Worm (Caenorhabditis elegans) whole organism, early embryonic: ENCODE measurements around the gene T03D8.6.

Source experiments
- B0310.2 ChIP-seq: sonication (generic microtip); optimal IDR thresholded peaks from 2 replicates; lab custom pipeline; 2016; ENCODE audit warnings: mild to moderate bottlenecking, missing genetic modification characterization, missing compliant biosample characterization
- F13C5.2 ChIP-seq: sonication (generic microtip); optimal IDR thresholded peaks from 2 replicates; lab custom pipeline; 2017; ENCODE audit warnings: mild to moderate bottlenecking, missing genetic modification characterization, inconsistent platforms, missing compliant biosample characterization
- aly-1 ChIP-seq: sonication (generic microtip); optimal IDR thresholded peaks from 2 replicates; lab custom pipeline; 2016; ENCODE audit warnings: missing genetic modification characterization, missing compliant biosample characterization
- ama-1 ChIP-seq: fragments of 150-350 bp; optimal IDR thresholded peaks from 2 replicates; lab custom pipeline; 2014
- ceh-13 ChIP-seq: fragments of 200-800 bp; sonication (Bioruptor generic); optimal IDR thresholded peaks from 2 replicates; lab custom pipeline; 2018; ENCODE audit warnings: mild to moderate bottlenecking, missing genetic modification characterization, missing compliant biosample characterization
- ceh-36 ChIP-seq: sonication (generic microtip); optimal IDR thresholded peaks from 2 replicates; lab custom pipeline; 2016; ENCODE audit warnings: missing genetic modification characterization, inconsistent platforms, missing compliant biosample characterization
- ets-7 ChIP-seq: sonication (generic microtip); optimal IDR thresholded peaks from 2 replicates; lab custom pipeline; 2016; ENCODE audit warnings: missing genotype, missing genetic modification characterization, missing compliant biosample characterization
- flt-1 ChIP-seq: fragments of 200-800 bp; sonication (Bioruptor generic); IDR thresholded peaks from 2 replicates; pipeline ENCODE4 v1.3.6; 2022; ENCODE audit warnings: missing genetic modification characterization, missing compliant biosample characterization
- hmbx-1 ChIP-seq: sonication (generic microtip); optimal IDR thresholded peaks from 2 replicates; lab custom pipeline; 2016; ENCODE audit warnings: mild to moderate bottlenecking, missing genetic modification characterization, missing compliant biosample characterization
- hmg-4 ChIP-seq: fragments of 200-800 bp; sonication (Bioruptor generic); optimal IDR thresholded peaks from 2 replicates; lab custom pipeline; 2018; ENCODE audit warnings: mild to moderate bottlenecking, missing genetic modification characterization, missing compliant biosample characterization
- hnd-1 ChIP-seq: sonication (generic microtip); optimal IDR thresholded peaks from 2 replicates; lab custom pipeline; 2016; ENCODE audit warnings: missing genetic modification characterization, missing compliant biosample characterization
- pes-1 ChIP-seq: fragments of 200-800 bp; sonication (Bioruptor generic); IDR thresholded peaks from 2 replicates; pipeline ENCODE4 v1.3.6; 2022; ENCODE audit warnings: missing genetic modification reagents, missing genetic modification characterization, missing compliant biosample characterization
- scrt-1 ChIP-seq: fragments of 200-800 bp; sonication (Bioruptor generic); IDR thresholded peaks from 2 replicates; pipeline ENCODE4 v1.3.6; 2022; ENCODE audit warnings: missing genetic modification characterization, missing compliant biosample characterization
- sea-1 ChIP-seq: fragments of 200-800 bp; sonication (Bioruptor generic); conservative IDR thresholded peaks from 2 replicates; pipeline ENCODE4 v1.3.6; 2022; ENCODE audit warnings: missing genetic modification characterization, missing compliant biosample characterization
- tbx-11 ChIP-seq: fragments of 200-800 bp; sonication (Bioruptor generic); IDR thresholded peaks from 2 replicates; pipeline ENCODE4 v1.3.6; 2022; ENCODE audit warnings: missing genetic modification characterization, missing compliant biosample characterization
- tbx-37 ChIP-seq: fragments of 200-800 bp; sonication (Bioruptor generic); conservative IDR thresholded peaks from 2 replicates; pipeline ENCODE4 v1.3.6; 2022; ENCODE audit warnings: missing genetic modification reagents, missing genetic modification characterization, missing compliant biosample characterization
- tra-4 ChIP-seq: sonication (generic microtip); optimal IDR thresholded peaks from 2 replicates; lab custom pipeline; 2017; ENCODE audit warnings: missing genetic modification characterization, missing compliant biosample characterization

The T03D8.6 gene

ce11 chrV:20829511-20829910 is 9.4 kb upstream of the T03D8.6 start, which contains the start of gene num-1:
Gene num-1, plus strand, starts transcription at chrV:20829811.
- no peak for TF ChIP-seq flt-1 (GFP tag; lab: Robert Waterston, UW)
- TF ChIP-seq F13C5.2 (tag; lab: Kevin White, UChicago): no peak
- TF ChIP-seq scrt-1 (GFP tag; lab: Robert Waterston, UW): no peak
- TF ChIP-seq aly-1 (tag; lab: Kevin White, UChicago): no peak
- TF ChIP-seq tbx-37 (GFP tag; lab: Robert Waterston, UW): no peak
- no peak for TF ChIP-seq tra-4
- no peak for TF ChIP-seq B0310.2
- TF ChIP-seq ets-7 (tag; lab: Kevin White, UChicago): no peak
- no peak for TF ChIP-seq tbx-11 (GFP tag; lab: Robert Waterston, UW)
- TF ChIP-seq pes-1 (GFP tag; lab: Robert Waterston, UW): no peak
- no peak for TF ChIP-seq hmg-4 (GFP tag; lab: Kevin White, UChicago)
- no peak for TF ChIP-seq ceh-36 (tag; lab: Kevin White, UChicago)
- TF ChIP-seq hmbx-1 (tag; lab: Kevin White, UChicago): no peak
- no peak for TF ChIP-seq ama-1 (lab: Kevin White, UChicago)
- no peak for TF ChIP-seq ceh-13 (GFP tag; lab: Kevin White, UChicago)
- no peak for TF ChIP-seq sea-1 (GFP tag; lab: Robert Waterston, UW)

DNA sequence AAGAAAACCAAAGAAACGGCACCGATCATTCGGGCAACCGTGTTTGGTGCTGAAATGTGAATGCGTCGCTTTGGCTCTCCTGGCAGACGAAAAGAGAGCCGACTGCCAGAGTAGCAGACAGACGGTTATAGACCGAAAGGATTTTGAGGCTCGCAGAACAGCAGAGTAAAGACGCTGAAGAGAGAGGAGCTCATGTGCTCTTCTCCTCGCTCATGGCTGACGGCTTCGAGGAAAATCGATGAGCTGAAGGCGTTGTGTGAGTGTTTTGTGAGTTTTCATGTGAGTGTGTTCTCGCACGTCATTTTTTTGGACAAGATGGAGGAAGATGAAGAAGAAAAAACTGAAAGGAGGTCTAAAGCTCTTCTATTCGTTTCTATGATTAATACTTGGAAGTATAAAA is 8.7 kb upstream of the T03D8.6 start, which contains the start of gene sbt-1:
TSS of gene sbt-1 (minus strand) at position 62 of the 400 bp plus-strand sequence.
- TF ChIP-seq ets-7 (tag; lab: Kevin White, UChicago) (no peak), sea-1 (GFP tag; lab: Robert Waterston, UW) (no peak), hmg-4 (GFP tag; lab: Kevin White, UChicago) (no peak), flt-1 (GFP tag; lab: Robert Waterston, UW) (no peak), tbx-11 (GFP tag; lab: Robert Waterston, UW) (no peak), pes-1 (GFP tag; lab: Robert Waterston, UW) (no peak), ceh-13 (GFP tag; lab: Kevin White, UChicago) (no peak), ceh-36 (tag; lab: Kevin White, UChicago) (no peak), ama-1 (lab: Kevin White, UChicago) (no peak), scrt-1 (GFP tag; lab: Robert Waterston, UW) (no peak), tra-4 (no peak), tbx-37 (GFP tag; lab: Robert Waterston, UW) (no peak), hnd-1 (no peak), F13C5.2 (tag; lab: Kevin White, UChicago) (no peak), B0310.2 (no peak), hmbx-1 (tag; lab: Kevin White, UChicago) (no peak), aly-1 (tag; lab: Kevin White, UChicago) (no peak)

- TF ChIP-seq B0310.2: no peak
- TF ChIP-seq ceh-36 (tag; lab: Kevin White, UChicago): no peak
- no peak for TF ChIP-seq hmbx-1 (tag; lab: Kevin White, UChicago)
- TF ChIP-seq aly-1 (tag; lab: Kevin White, UChicago): no peak
- no peak for TF ChIP-seq ama-1 (lab: Kevin White, UChicago)
- no peak for TF ChIP-seq tbx-37 (GFP tag; lab: Robert Waterston, UW)
- no peak for TF ChIP-seq pes-1 (GFP tag; lab: Robert Waterston, UW)
- TF ChIP-seq ets-7 (tag; lab: Kevin White, UChicago): no peak
- TF ChIP-seq tra-4: no peak
- TF ChIP-seq hnd-1: no peak
- TF ChIP-seq flt-1 (GFP tag; lab: Robert Waterston, UW): no peak
- no peak for TF ChIP-seq hmg-4 (GFP tag; lab: Kevin White, UChicago)
- no peak for TF ChIP-seq F13C5.2 (tag; lab: Kevin White, UChicago)
- TF ChIP-seq scrt-1 (GFP tag; lab: Robert Waterston, UW): no peak
- TF ChIP-seq ceh-13 (GFP tag; lab: Kevin White, UChicago): no peak
- no peak for TF ChIP-seq tbx-11 (GFP tag; lab: Robert Waterston, UW)
- no peak for TF ChIP-seq sea-1 (GFP tag; lab: Robert Waterston, UW)
These were observed 6.5 kb upstream of the T03D8.6 start for ce11 chrV:20826618-20827017.

- TF ChIP-seq hmg-4 (GFP tag; lab: Kevin White, UChicago) (no peak), sea-1 (GFP tag; lab: Robert Waterston, UW) (no peak), hmbx-1 (tag; lab: Kevin White, UChicago) (no peak), hnd-1 (no peak), F13C5.2 (tag; lab: Kevin White, UChicago) (no peak), tbx-11 (GFP tag; lab: Robert Waterston, UW) (no peak), flt-1 (GFP tag; lab: Robert Waterston, UW) (no peak), B0310.2 (no peak), ceh-36 (tag; lab: Kevin White, UChicago) (no peak), scrt-1 (GFP tag; lab: Robert Waterston, UW) (no peak), ets-7 (tag; lab: Kevin White, UChicago) (no peak), pes-1 (GFP tag; lab: Robert Waterston, UW) (no peak), ceh-13 (GFP tag; lab: Kevin White, UChicago) (no peak)
These were observed 5.0 kb upstream of the T03D8.6 start, which contains the start of the genes gcy-22 and grl-14 for ce11 chrV:20824962-20825609. Gene gcy-22, minus strand, starts transcription at chrV:20825062. Gene grl-14, plus strand, starts transcription at chrV:20825559.

DNA sequence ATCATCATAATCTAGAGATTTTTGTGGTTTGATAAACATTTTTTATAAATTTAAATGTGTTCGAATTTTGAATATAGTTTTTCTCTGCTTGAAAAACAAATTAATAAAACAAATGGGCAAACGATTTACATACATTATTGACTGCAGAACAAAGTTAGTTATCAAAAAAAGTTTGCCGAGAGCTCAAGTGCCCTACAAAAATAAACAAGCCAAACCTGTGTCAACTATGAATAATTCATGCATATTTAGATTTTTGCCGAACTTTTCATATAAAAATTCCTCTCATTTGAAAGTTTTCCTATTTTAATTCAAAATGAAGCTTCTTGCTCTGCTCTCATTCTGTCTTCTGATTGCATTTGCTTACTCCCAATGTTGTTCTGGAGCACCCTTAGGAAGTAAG is 4.3 kb downstream of the T03D8.6 start, which contains the start of gene sshk-1:
TSS of gene sshk-1 (plus strand) at position 301 of the 400 bp plus-strand sequence.
- TF ChIP-seq F13C5.2 (tag; lab: Kevin White, UChicago) (no peak), ets-7 (tag; lab: Kevin White, UChicago) (no peak), scrt-1 (GFP tag; lab: Robert Waterston, UW) (no peak), hnd-1 (no peak), pes-1 (GFP tag; lab: Robert Waterston, UW) (no peak), ceh-36 (tag; lab: Kevin White, UChicago) (no peak), hmbx-1 (tag; lab: Kevin White, UChicago) (no peak), flt-1 (GFP tag; lab: Robert Waterston, UW) (no peak), aly-1 (tag; lab: Kevin White, UChicago) (no peak)

ce11 chrV:20814424-20814823 is 5.7 kb downstream of the T03D8.6 start, which contains the start of gene Y44A6D.7:
Gene Y44A6D.7, plus strand, starts transcription at chrV:20814724.
- TF ChIP-seq hmg-4 (GFP tag; lab: Kevin White, UChicago): no peak
- TF ChIP-seq tbx-11 (GFP tag; lab: Robert Waterston, UW): no peak
- TF ChIP-seq tbx-37 (GFP tag; lab: Robert Waterston, UW): no peak
